Fruit fly (Drosophila melanogaster) whole organism, pupa: ENCODE measurements around the gene CG6770.

Experiments used
- CG10348 ChIP-seq: fragments of 200-800 bp; sonication (Bioruptor generic); IDR thresholded peaks from 2 replicates; pipeline ENCODE4 v1.3.6; 2022; ENCODE audit warnings: missing biosample characterization, missing genetic modification characterization
- CG12605 ChIP-seq: fragments of 200-800 bp; sonication (Bioruptor generic); IDR thresholded peaks from 2 replicates; pipeline ENCODE4 v1.3.6; 2022; ENCODE audit warnings: missing biosample characterization, missing genetic modification characterization
- CG13204 ChIP-seq: fragments of 200-800 bp; sonication (Bioruptor generic); optimal IDR thresholded peaks from 2 replicates; lab custom pipeline; 2018; ENCODE audit warnings: missing biosample characterization, mild to moderate bottlenecking, missing genetic modification characterization, moderate library complexity
- CG14655 ChIP-seq: fragments of 200-800 bp; sonication (Bioruptor generic); optimal IDR thresholded peaks from 3 replicates; lab custom pipeline; 2017; ENCODE audit warnings: mild to moderate bottlenecking, missing biosample characterization, missing genetic modification reagents, missing genetic modification characterization
- CG15710 ChIP-seq: fragments of 200-800 bp; sonication (Bioruptor generic); optimal IDR thresholded peaks from 2 replicates; lab custom pipeline; 2018; ENCODE audit warnings: missing biosample characterization, mild to moderate bottlenecking, missing genetic modification characterization, moderate library complexity
- CG17806 ChIP-seq: fragments of 200-800 bp; sonication (Bioruptor generic); optimal IDR thresholded peaks from 2 replicates; lab custom pipeline; 2018; ENCODE audit warnings: missing biosample characterization, mild to moderate bottlenecking, missing genetic modification characterization, moderate library complexity
- CG32121 ChIP-seq: fragments of 200-800 bp; sonication (Bioruptor generic); IDR thresholded peaks from 2 replicates; pipeline ENCODE4 v1.3.6; 2022; ENCODE audit warnings: missing biosample characterization, missing genetic modification characterization
- CG34367 ChIP-seq: fragments of 200-800 bp; sonication (Bioruptor generic); optimal IDR thresholded peaks from 2 replicates; lab custom pipeline; 2018; ENCODE audit warnings: missing biosample characterization, mild to moderate bottlenecking, missing genetic modification characterization
- CG4496 ChIP-seq: fragments of 200-800 bp; sonication (Bioruptor generic); IDR thresholded peaks from 3 replicates; pipeline ENCODE4 v1.3.6; 2022; ENCODE audit warnings: missing biosample characterization, missing genetic modification characterization
- CG8159 ChIP-seq: fragments of 200-800 bp; sonication (Bioruptor generic); optimal IDR thresholded peaks from 3 replicates; lab custom pipeline; 2018; ENCODE audit warnings: missing biosample characterization, mild to moderate bottlenecking, missing genetic modification characterization, moderate library complexity
- CG8301 ChIP-seq: fragments of 200-800 bp; sonication (Bioruptor generic); optimal IDR thresholded peaks from 2 replicates; lab custom pipeline; 2018; ENCODE audit warnings: missing biosample characterization, mild to moderate bottlenecking, missing genetic modification characterization
- CG9948 ChIP-seq: fragments of 200-800 bp; sonication (Bioruptor generic); optimal IDR thresholded peaks from 2 replicates; lab custom pipeline; 2018; ENCODE audit warnings: missing biosample characterization, mild to moderate bottlenecking, missing genetic modification characterization, moderate library complexity
- D1 ChIP-seq: fragments of 200-800 bp; sonication (Bioruptor generic); optimal IDR thresholded peaks from 2 replicates; lab custom pipeline; 2018; ENCODE audit warnings: missing biosample characterization, mild to moderate bottlenecking, missing genetic modification characterization, moderate library complexity
- EcR ChIP-seq: fragments of 200-800 bp; sonication (Bioruptor generic); optimal IDR thresholded peaks from 3 replicates; lab custom pipeline; 2019; ENCODE audit warnings: missing biosample characterization, missing genetic modification characterization, mild to moderate bottlenecking, moderate library complexity, missing genetic modification reagents
- Ets98B ChIP-seq: fragments of 200-800 bp; sonication (Bioruptor generic); IDR thresholded peaks from 2 replicates; pipeline ENCODE4 v1.3.6; 2022; ENCODE audit warnings: missing biosample characterization, missing genetic modification characterization
- Pif1A ChIP-seq: fragments of 200-800 bp; sonication (Bioruptor generic); optimal IDR thresholded peaks from 3 replicates; lab custom pipeline; 2016; ENCODE audit warnings: missing biosample characterization, missing genetic modification characterization
- Pif1B ChIP-seq: fragments of 200-800 bp; sonication (Bioruptor generic); optimal IDR thresholded peaks from 3 replicates; lab custom pipeline; 2016; ENCODE audit warnings: missing biosample characterization, missing genetic modification characterization
- Snoo ChIP-seq: fragments of 200-800 bp; sonication (Bioruptor generic); optimal IDR thresholded peaks from 3 replicates; lab custom pipeline; 2017; ENCODE audit warnings: missing biosample characterization, mild to moderate bottlenecking, missing genetic modification characterization, inconsistent platforms
- fd96Ca ChIP-seq: fragments of 200-800 bp; sonication (Bioruptor generic); IDR thresholded peaks from 3 replicates; pipeline ENCODE4 v1.3.6; 2022; ENCODE audit warnings: missing biosample characterization, missing genetic modification characterization
- gl ChIP-seq: fragments of 200-800 bp; sonication (Bioruptor generic); optimal IDR thresholded peaks from 2 replicates; lab custom pipeline; 2018; ENCODE audit warnings: missing biosample characterization, mild to moderate bottlenecking, missing genetic modification characterization
- rn ChIP-seq: fragments of 200-800 bp; sonication (Bioruptor generic); IDR thresholded peaks from 2 replicates; pipeline ENCODE4 v1.3.6; 2022; ENCODE audit warnings: missing biosample characterization, missing genetic modification characterization

CG6770 gene

dm6 chr2L:12029594-12030197, 16.2 kb downstream of the CG6770 start:
- no peak for TF ChIP-seq Pif1B
- no peak for TF ChIP-seq Ets98B
- TF ChIP-seq Pif1A, result no peak
- no peak for TF ChIP-seq CG4496 (GFP tag; lab: Robert Waterston, UW)
- TF ChIP-seq CG9948 (tag; lab: Kevin White, UChicago), result no peak
- no peak for TF ChIP-seq CG14655
- TF ChIP-seq rn (GFP tag; lab: Robert Waterston, UW), result no peak
- no peak for TF ChIP-seq CG8159
- TF ChIP-seq CG10348 (GFP tag; lab: Robert Waterston, UW), result no peak
- TF ChIP-seq D1 (tag; lab: Kevin White, UChicago), result no peak
- no peak for TF ChIP-seq fd96Ca
- TF ChIP-seq CG13204, result no peak
- TF ChIP-seq CG32121, result no peak
- no peak for TF ChIP-seq CG15710 (tag; lab: Kevin White, UChicago)
- TF ChIP-seq gl (tag; lab: Kevin White, UChicago), result no peak
- no peak for TF ChIP-seq CG34367 (tag; lab: Kevin White, UChicago)

- no peak for TF ChIP-seq gl (tag; lab: Kevin White, UChicago)
- no peak for TF ChIP-seq fd96Ca
- no peak for TF ChIP-seq D1 (tag; lab: Kevin White, UChicago)
- TF ChIP-seq Pif1B, result no peak
- TF ChIP-seq EcR (GFP tag; lab: Kevin White, UChicago), result peak; percentile 58
- no peak for TF ChIP-seq CG13204
Measured at dm6 chr2L:12028808-12029207, 17.1 kb downstream of the CG6770 start.

- no peak for TF ChIP-seq EcR (GFP tag; lab: Kevin White, UChicago)
- TF ChIP-seq CG32121, result no peak
- no peak for TF ChIP-seq CG4496 (GFP tag; lab: Robert Waterston, UW)
- TF ChIP-seq Pif1B, result no peak
- TF ChIP-seq CG14655, result no peak
- no peak for TF ChIP-seq Ets98B
- TF ChIP-seq D1 (tag; lab: Kevin White, UChicago), result no peak
- TF ChIP-seq CG8301 (tag; lab: Kevin White, UChicago), result no peak
- TF ChIP-seq Snoo (tag; lab: Kevin White, UChicago), result no peak
- no peak for TF ChIP-seq gl (tag; lab: Kevin White, UChicago)
- no peak for TF ChIP-seq CG15710 (tag; lab: Kevin White, UChicago)
- no peak for TF ChIP-seq fd96Ca
- TF ChIP-seq CG13204, result no peak
- no peak for TF ChIP-seq CG9948 (tag; lab: Kevin White, UChicago)
- no peak for TF ChIP-seq CG8159
- no peak for TF ChIP-seq CG34367 (tag; lab: Kevin White, UChicago)
- no peak for TF ChIP-seq CG10348 (GFP tag; lab: Robert Waterston, UW)
- TF ChIP-seq rn (GFP tag; lab: Robert Waterston, UW), result no peak
- TF ChIP-seq CG12605, result no peak
Measured at dm6 chr2L:12028102-12028501, 17.8 kb downstream of the CG6770 start.

- TF ChIP-seq CG13204 (no peak), CG14655 (no peak), Ets98B (no peak), Pif1A (no peak), CG10348 (GFP tag; lab: Robert Waterston, UW) (no peak), fd96Ca (no peak), Snoo (tag; lab: Kevin White, UChicago) (no peak), CG12605 (no peak), CG15710 (tag; lab: Kevin White, UChicago) (no peak), CG4496 (GFP tag; lab: Robert Waterston, UW) (no peak), EcR (GFP tag; lab: Kevin White, UChicago) (no peak), D1 (tag; lab: Kevin White, UChicago) (no peak), gl (tag; lab: Kevin White, UChicago) (no peak), CG8159 (no peak)
Measured at dm6 chr2L:12027435-12027834, 18.5 kb downstream of the CG6770 start, which contains the start of gene dmGlut. dmGlut (plus strand) TSS chr2L:12027438.

- TF ChIP-seq fd96Ca (peak; percentile 87), CG14655 (peak; percentile 79), Pif1A (peak; percentile 63), CG13204 (peak; percentile 65), Ets98B (peak; percentile 77), rn (GFP tag; lab: Robert Waterston, UW) (peak; percentile 60), CG9948 (tag; lab: Kevin White, UChicago) (peak; percentile 51), CG10348 (GFP tag; lab: Robert Waterston, UW) (no peak), CG15710 (tag; lab: Kevin White, UChicago) (peak; percentile 70), Pif1B (peak; percentile 77), D1 (tag; lab: Kevin White, UChicago) (no peak), gl (tag; lab: Kevin White, UChicago) (peak; percentile 93), CG8301 (tag; lab: Kevin White, UChicago) (peak; percentile 48), CG17806 (peak; percentile 61), Snoo (tag; lab: Kevin White, UChicago) (peak; percentile 58), CG12605 (peak; percentile 94), CG4496 (GFP tag; lab: Robert Waterston, UW) (peak; percentile 88), CG32121 (peak; percentile 82), CG34367 (tag; lab: Kevin White, UChicago) (peak; percentile 50), CG8159 (peak; percentile 79), EcR (GFP tag; lab: Kevin White, UChicago) (peak; percentile 64)
Measured at dm6 chr2L:12026458-12027431, 19.2 kb downstream of the CG6770 start.
